Worm (Caenorhabditis elegans) whole organism, late embryonic: ENCODE data around the gene C14A6.13.

Source experiments
- ceh-45 ChIP-seq: fragments of 200-800 bp; sonication (Bioruptor generic); IDR thresholded peaks from 2 replicates; pipeline ENCODE4 v1.3.6; 2022; ENCODE audit warnings: missing genetic modification reagents, missing genetic modification characterization, missing compliant biosample characterization
- hlh-30 ChIP-seq: sonication (generic microtip); optimal IDR thresholded peaks from 2 replicates; lab custom pipeline; 2017; ENCODE audit warnings: antibody characterized with exemption, missing genetic modification characterization, missing compliant biosample characterization; ENCODE audit not compliant: insufficient read depth

ce11 chrV:18134378-18134777 is 26.8 kb downstream of the C14A6.13 start, which contains the start of gene Y37H2A.7:
- TF ChIP-seq hlh-30 (tag; lab: Kevin White, UChicago), result no peak
- no peak for TF ChIP-seq ceh-45 (GFP tag; lab: Robert Waterston, UW)
